1 fruit fly cellular context compared by ENCODE assay signal in the genomic region with DNA sequence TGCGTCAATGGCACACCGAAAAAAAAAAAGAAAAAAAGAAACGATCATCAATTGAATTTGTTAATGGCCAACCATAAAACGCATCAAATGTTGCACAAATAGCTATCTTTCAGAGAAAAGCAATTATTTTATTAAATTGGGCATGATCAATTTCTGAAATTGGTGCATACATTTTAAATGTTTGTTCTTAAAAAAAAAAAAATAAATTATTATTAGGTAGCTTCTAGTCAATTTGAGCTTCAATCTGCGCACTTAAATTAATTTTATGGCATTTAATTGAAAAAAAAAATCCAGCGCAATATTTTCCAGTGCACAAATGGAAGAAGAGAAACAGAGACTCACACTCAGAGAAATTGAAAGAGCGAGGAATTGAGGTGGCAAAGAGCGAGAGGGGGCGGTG.
TF ChIP-seq lines count a peak whose summit lies in the region.

No protein-coding gene starts in this region.

TF ChIP-seq in whole organism, embryonic, 481 proteins besides CTCF, POLR2A, EP300 and RAD21 (continued from another document):
- no peak for TF ChIP-seq mirr (GFP tag; optimal IDR thresholded peaks at IDR 0.05; lab: Kevin White, UChicago)
- no peak for TF ChIP-seq C15 (GFP tag; IDR thresholded peaks at IDR 0.05; lab: Robert Waterston, UW)
- TF ChIP-seq NC2β (GFP tag; optimal IDR thresholded peaks at IDR 0.05; lab: Kevin White, UChicago), result peak; percentile 58
- TF ChIP-seq CG2129 (GFP tag; IDR thresholded peaks at IDR 0.05; lab: Robert Waterston, UW; ENCODE audit: partially characterized antibody), result no peak
- peak; percentile 26 for TF ChIP-seq CG2116 (GFP tag; optimal IDR thresholded peaks at IDR 0.05; lab: Kevin White, UChicago)
- TF ChIP-seq CG18011 (GFP tag; optimal IDR thresholded peaks at IDR 0.05; lab: Kevin White, UChicago), result peak; percentile 30
- peak; percentile 42 for TF ChIP-seq salm (tag; optimal IDR thresholded peaks at IDR 0.05; lab: Kevin White, UChicago)
- TF ChIP-seq CG4404 (GFP tag; IDR thresholded peaks at IDR 0.05; lab: Robert Waterston, UW), result peak; percentile 38; the same call in 1 of the 2 replicates
- peak; percentile 59 for TF ChIP-seq Atf-2 (GFP tag; optimal IDR thresholded peaks at IDR 0.05; lab: Kevin White, UChicago)
- TF ChIP-seq tin (GFP tag; optimal IDR thresholded peaks at IDR 0.05; lab: Kevin White, UChicago), result peak; percentile 60
- no peak for TF ChIP-seq peb (GFP tag; IDR thresholded peaks at IDR 0.05; lab: Robert Waterston, UW)
- TF ChIP-seq CG11093 (GFP tag; IDR thresholded peaks at IDR 0.05; lab: Robert Waterston, UW), result peak; percentile 60; the same call in 2 of the 3 replicates
- no peak for TF ChIP-seq Jarid2 (GFP tag; optimal IDR thresholded peaks at IDR 0.05; lab: Kevin White, UChicago)
- no peak for TF ChIP-seq pros (GFP tag; optimal IDR thresholded peaks at IDR 0.05; lab: Kevin White, UChicago)
- TF ChIP-seq Atf3 (GFP tag; optimal IDR thresholded peaks at IDR 0.05; lab: Kevin White, UChicago), result peak; percentile 34
- peak; percentile 43 for TF ChIP-seq CG3163 (GFP tag; optimal IDR thresholded peaks at IDR 0.05; lab: Kevin White, UChicago)
- TF ChIP-seq CG30020 (tag; optimal IDR thresholded peaks at IDR 0.05; lab: Kevin White, UChicago), result no peak
- TF ChIP-seq shn (GFP tag; optimal IDR thresholded peaks at IDR 0.05; lab: Kevin White, UChicago), result peak; percentile 60
- no peak for TF ChIP-seq CG7928 (GFP tag; optimal IDR thresholded peaks at IDR 0.05; lab: Kevin White, UChicago)
- TF ChIP-seq CG11695 (GFP tag; IDR thresholded peaks at IDR 0.05; lab: Robert Waterston, UW), result peak; percentile 61
- no peak for TF ChIP-seq bigmax (GFP tag; optimal IDR thresholded peaks at IDR 0.05; lab: Kevin White, UChicago)
- TF ChIP-seq amos (GFP tag; IDR thresholded peaks at IDR 0.05; lab: Robert Waterston, UW; ENCODE audit: partially characterized antibody), result no peak
- TF ChIP-seq dysf (GFP tag; IDR thresholded peaks at IDR 0.05; lab: Robert Waterston, UW), result peak; percentile 72
- peak; percentile 72 for TF ChIP-seq Camta (GFP tag; optimal IDR thresholded peaks at IDR 0.05; lab: Kevin White, UChicago)
- TF ChIP-seq Sin3A (optimal IDR thresholded peaks at IDR 0.05; lab: Kevin White, UChicago), result no peak
- peak; percentile 76 for TF ChIP-seq HLH54F (GFP tag; optimal IDR thresholded peaks at IDR 0.05; lab: Kevin White, UChicago)
- no peak for TF ChIP-seq exex (tag; optimal IDR thresholded peaks at IDR 0.05; lab: Kevin White, UChicago)
- no peak for TF ChIP-seq CG1233 (GFP tag; optimal IDR thresholded peaks at IDR 0.05; lab: Kevin White, UChicago)
- TF ChIP-seq CG43689 (GFP tag; IDR thresholded peaks at IDR 0.05; lab: Robert Waterston, UW), result no peak
- no peak for TF ChIP-seq Dad (GFP tag; optimal IDR thresholded peaks at IDR 0.05; lab: Kevin White, UChicago)
- TF ChIP-seq CG5245 (GFP tag; optimal IDR thresholded peaks at IDR 0.05; lab: Kevin White, UChicago), result peak; percentile 35
- TF ChIP-seq CG13287 (GFP tag; IDR thresholded peaks at IDR 0.05; lab: Robert Waterston, UW; ENCODE audit: partially characterized antibody), result no peak
- TF ChIP-seq mam (GFP tag; optimal IDR thresholded peaks at IDR 0.05; lab: Kevin White, UChicago), result peak; percentile 67
- peak; percentile 26 for TF ChIP-seq eyg (GFP tag; optimal IDR thresholded peaks at IDR 0.05; lab: Kevin White, UChicago)
- TF ChIP-seq HmgD (GFP tag; optimal IDR thresholded peaks at IDR 0.05; lab: Kevin White, UChicago), result no peak
- TF ChIP-seq kni (GFP tag; optimal IDR thresholded peaks at IDR 0.05; lab: Kevin White, UChicago), result no peak
- peak; percentile 57 for TF ChIP-seq CG12391 (tag; optimal IDR thresholded peaks at IDR 0.05; lab: Kevin White, UChicago)
- no peak for TF ChIP-seq gro (GFP tag; optimal IDR thresholded peaks at IDR 0.05; lab: Kevin White, UChicago)
- TF ChIP-seq Awh (GFP tag; IDR thresholded peaks at IDR 0.05; lab: Robert Waterston, UW), result peak; percentile 25; the same call in 1 of the 2 replicates
- TF ChIP-seq Mad (GFP tag; optimal IDR thresholded peaks at IDR 0.05; lab: Kevin White, UChicago), result peak; percentile 66
- no peak for TF ChIP-seq trem (tag; optimal IDR thresholded peaks at IDR 0.05; lab: Kevin White, UChicago)
- TF ChIP-seq CG16813 (GFP tag; IDR thresholded peaks at IDR 0.05; lab: Robert Waterston, UW; ENCODE audit: partially characterized antibody), result no peak
- TF ChIP-seq Hand (GFP tag; optimal IDR thresholded peaks at IDR 0.05; lab: Kevin White, UChicago), result peak; percentile 17
- TF ChIP-seq Sry-δ (GFP tag; optimal IDR thresholded peaks at IDR 0.05; lab: Kevin White, UChicago), result peak; percentile 28
- TF ChIP-seq grn (GFP tag; optimal IDR thresholded peaks at IDR 0.05; lab: Kevin White, UChicago), result no peak
- TF ChIP-seq CG30431 (GFP tag; optimal IDR thresholded peaks at IDR 0.05; lab: Kevin White, UChicago), result peak; percentile 19
